Worm (Caenorhabditis elegans) whole organism, midembryonic: ENCODE data around the gene srh-195.

Source experiments
- T22C8.4 ChIP-seq: fragments of 200-800 bp; sonication (Bioruptor generic); IDR thresholded peaks from 2 replicates; pipeline ENCODE4 v1.3.6; 2022; ENCODE audit warnings: missing genetic modification characterization, missing compliant biosample characterization
- cog-1 ChIP-seq: sonication (generic microtip); optimal IDR thresholded peaks from 2 replicates; lab custom pipeline; 2016; ENCODE audit warnings: missing genetic modification characterization, missing compliant biosample characterization
- flt-1 ChIP-seq: fragments of 200-800 bp; sonication (Bioruptor generic); IDR thresholded peaks from 2 replicates; pipeline ENCODE4 v1.3.6; 2022; ENCODE audit warnings: missing genetic modification characterization, missing compliant biosample characterization
- klf-2 ChIP-seq: fragments of 200-800 bp; sonication (Bioruptor generic); conservative IDR thresholded peaks from 2 replicates; pipeline ENCODE4 v1.3.6; 2022; ENCODE audit warnings: missing genetic modification reagents, missing genetic modification characterization, missing compliant biosample characterization
- med-1 ChIP-seq: sonication (generic microtip); optimal IDR thresholded peaks from 2 replicates; lab custom pipeline; 2017; ENCODE audit warnings: missing genetic modification characterization, mild to moderate bottlenecking, missing compliant biosample characterization, antibody characterized with exemption, missing genetic modification reagents; ENCODE audit not compliant: insufficient read depth
- ref-1 ChIP-seq: fragments of 200-800 bp; sonication (Bioruptor generic); conservative IDR thresholded peaks from 2 replicates; pipeline ENCODE4 v1.3.6; 2022; ENCODE audit warnings: missing genetic modification reagents, missing genetic modification characterization, missing compliant biosample characterization
- tab-1 ChIP-seq: fragments of 200-800 bp; sonication (Bioruptor generic); IDR thresholded peaks from 2 replicates; pipeline ENCODE4 v1.3.6; 2022; ENCODE audit warnings: missing genetic modification characterization, missing compliant biosample characterization
- ztf-23 ChIP-seq: fragments of 200-800 bp; sonication (Bioruptor generic); IDR thresholded peaks from 2 replicates; pipeline ENCODE4 v1.3.6; 2022; ENCODE audit warnings: missing genetic modification reagents, missing genetic modification characterization, missing compliant biosample characterization
- ztf-29 ChIP-seq: fragments of 200-800 bp; sonication (Bioruptor generic); IDR thresholded peaks from 2 replicates; pipeline ENCODE4 v1.3.6; 2022; ENCODE audit warnings: missing genetic modification reagents, missing genetic modification characterization, missing compliant biosample characterization

srh-195 gene

ce11 chrII:2099139-2099976 lies 17.3 kb downstream of the srh-195 start, which contains the start of gene math-42:
math-42 (plus strand) TSS chrII:2099926.
- TF ChIP-seq med-1 (no peak), flt-1 (GFP tag; lab: Robert Waterston, UW) (no peak), cog-1 (tag; lab: Kevin White, UChicago) (no peak), ztf-23 (GFP tag; lab: Robert Waterston, UW) (no peak), ref-1 (GFP tag; lab: Robert Waterston, UW) (no peak), klf-2 (GFP tag; lab: Robert Waterston, UW) (no peak), tab-1 (GFP tag; lab: Robert Waterston, UW) (no peak), ztf-29 (GFP tag; lab: Robert Waterston, UW) (no peak), T22C8.4 (GFP tag; lab: Robert Waterston, UW) (no peak)

ce11 chrII:2094924-2095650 lies 21.6 kb downstream of the srh-195 start, which contains the start of gene T16A1.2:
T16A1.2 (plus strand) TSS chrII:2095600.
- TF ChIP-seq tab-1 (GFP tag; lab: Robert Waterston, UW) (no peak), klf-2 (GFP tag; lab: Robert Waterston, UW) (no peak), flt-1 (GFP tag; lab: Robert Waterston, UW) (no peak), ztf-29 (GFP tag; lab: Robert Waterston, UW) (no peak), T22C8.4 (GFP tag; lab: Robert Waterston, UW) (no peak), ref-1 (GFP tag; lab: Robert Waterston, UW) (no peak), med-1 (no peak), ztf-23 (GFP tag; lab: Robert Waterston, UW) (no peak), cog-1 (tag; lab: Kevin White, UChicago) (no peak)

- TF ChIP-seq T22C8.4 (GFP tag; lab: Robert Waterston, UW) (no peak), med-1 (no peak), ztf-29 (GFP tag; lab: Robert Waterston, UW) (no peak), cog-1 (tag; lab: Kevin White, UChicago) (no peak), klf-2 (GFP tag; lab: Robert Waterston, UW) (no peak), ztf-23 (GFP tag; lab: Robert Waterston, UW) (no peak), flt-1 (GFP tag; lab: Robert Waterston, UW) (no peak), tab-1 (GFP tag; lab: Robert Waterston, UW) (no peak), ref-1 (GFP tag; lab: Robert Waterston, UW) (no peak)
Measured at ce11 chrII:2093456-2093926, 23.2 kb downstream of the srh-195 start, which contains the start of gene fbxb-37. fbxb-37 (minus strand) TSS chrII:2093876.

- TF ChIP-seq tab-1 (GFP tag; lab: Robert Waterston, UW) (no peak), flt-1 (GFP tag; lab: Robert Waterston, UW) (peak; percentile 50; the same call in 1 of the 2 replicates)
Measured at ce11 chrII:2091972-2092371, 24.7 kb downstream of the srh-195 start, which contains the start of gene T16A1.10. T16A1.10 (minus strand) TSS chrII:2092094.

ce11 chrII:2090605-2091004 lies 26.1 kb downstream of the srh-195 start, which contains the start of gene trpl-5:
trpl-5 (minus strand) TSS chrII:2090636.
- TF ChIP-seq ref-1 (GFP tag; lab: Robert Waterston, UW) (no peak), cog-1 (tag; lab: Kevin White, UChicago) (no peak), klf-2 (GFP tag; lab: Robert Waterston, UW) (no peak), ztf-23 (GFP tag; lab: Robert Waterston, UW) (no peak), flt-1 (GFP tag; lab: Robert Waterston, UW) (no peak), ztf-29 (GFP tag; lab: Robert Waterston, UW) (no peak), tab-1 (GFP tag; lab: Robert Waterston, UW) (no peak), med-1 (no peak), T22C8.4 (GFP tag; lab: Robert Waterston, UW) (no peak)

- TF ChIP-seq ztf-29 (GFP tag; lab: Robert Waterston, UW): no peak
- TF ChIP-seq ref-1 (GFP tag; lab: Robert Waterston, UW): no peak
- no peak for TF ChIP-seq T22C8.4 (GFP tag; lab: Robert Waterston, UW)
- TF ChIP-seq flt-1 (GFP tag; lab: Robert Waterston, UW): no peak
- TF ChIP-seq klf-2 (GFP tag; lab: Robert Waterston, UW): no peak
- no peak for TF ChIP-seq tab-1 (GFP tag; lab: Robert Waterston, UW)
Measured at ce11 chrII:2087206-2087605, 29.5 kb downstream of the srh-195 start.

- TF ChIP-seq flt-1 (GFP tag; lab: Robert Waterston, UW) (no peak), med-1 (no peak), ref-1 (GFP tag; lab: Robert Waterston, UW) (no peak), ztf-29 (GFP tag; lab: Robert Waterston, UW) (no peak), tab-1 (GFP tag; lab: Robert Waterston, UW) (no peak)
Measured at ce11 chrII:2083726-2084179, 32.9 kb downstream of the srh-195 start, which contains the start of the genes T16A1.5 and fbxc-49. T16A1.5 (minus strand) TSS chrII:2083826. fbxc-49 (plus strand) TSS chrII:2084129.

ce11 chrII:2081257-2081656 lies 35.4 kb downstream of the srh-195 start, which contains the start of gene T16A1.4:
T16A1.4 (plus strand) TSS chrII:2081557.
- TF ChIP-seq ztf-29 (GFP tag; lab: Robert Waterston, UW): no peak
- no peak for TF ChIP-seq cog-1 (tag; lab: Kevin White, UChicago)
- no peak for TF ChIP-seq tab-1 (GFP tag; lab: Robert Waterston, UW)
- no peak for TF ChIP-seq klf-2 (GFP tag; lab: Robert Waterston, UW)
- TF ChIP-seq ztf-23 (GFP tag; lab: Robert Waterston, UW): no peak
- no peak for TF ChIP-seq med-1
- TF ChIP-seq flt-1 (GFP tag; lab: Robert Waterston, UW): no peak
- TF ChIP-seq ref-1 (GFP tag; lab: Robert Waterston, UW): no peak
- TF ChIP-seq T22C8.4 (GFP tag; lab: Robert Waterston, UW): no peak
